Fruit fly (Drosophila melanogaster): ENCODE measurements around the gene Smn.

Gene Smn

dm6 chr3L:16582678-16583315 is 1.4 kb upstream of the Smn start, which contains the start of gene Rpn12 (continued):
- TF ChIP-seq bab2 (GFP tag; optimal IDR thresholded peaks at IDR 0.05) (peak; percentile 17), CG15073 (GFP tag; optimal IDR thresholded peaks at IDR 0.05) (no peak), z (GFP tag; IDR thresholded peaks at IDR 0.05) (no peak), CG10267 (tag; optimal IDR thresholded peaks at IDR 0.05) (peak; percentile 50), HLH4C (GFP tag; IDR thresholded peaks at IDR 0.05; ENCODE audit: partially characterized antibody) (peak; percentile 89), CG32532 (GFP tag; IDR thresholded peaks at IDR 0.05) (peak; percentile 26; the same call in 1 of the 2 replicates), tup (GFP tag; optimal IDR thresholded peaks at IDR 0.05) (no peak), ato (GFP tag; IDR thresholded peaks at IDR 0.05; ENCODE audit: partially characterized antibody) (peak; percentile 72), CG9437 (GFP tag; optimal IDR thresholded peaks at IDR 0.05) (no peak), Xbp1 (GFP tag; optimal IDR thresholded peaks at IDR 0.05) (peak; percentile 35), H2.0 (GFP tag; IDR thresholded peaks at IDR 0.05) (no peak), bowl (GFP tag; IDR thresholded peaks at IDR 0.05) (no peak), CG32767 (GFP tag; IDR thresholded peaks at IDR 0.05) (no peak), CG31365 (tag; optimal IDR thresholded peaks at IDR 0.05) (no peak), CG7987 (GFP tag; optimal IDR thresholded peaks at IDR 0.05) (no peak), esg (GFP tag; conservative IDR thresholded peaks at IDR 0.05) (no peak), tgo (GFP tag; IDR thresholded peaks at IDR 0.05) (no peak), Mes4 (GFP tag; optimal IDR thresholded peaks at IDR 0.05) (peak; percentile 7), CG10209 (GFP tag; optimal IDR thresholded peaks at IDR 0.05) (no peak), CG10654 (GFP tag; optimal IDR thresholded peaks at IDR 0.05) (no peak), gfzf (GFP tag; optimal IDR thresholded peaks at IDR 0.05) (peak; percentile 8), CG4617 (GFP tag; optimal IDR thresholded peaks at IDR 0.05; ENCODE audit: borderline replicate concordance) (peak; percentile 53), tio (GFP tag; optimal IDR thresholded peaks at IDR 0.05) (no peak), Gsc (GFP tag; IDR thresholded peaks at IDR 0.05) (no peak), eve (GFP tag; optimal IDR thresholded peaks at IDR 0.05) (no peak), CG17328 (GFP tag; IDR thresholded peaks at IDR 0.05) (no peak), CG12299 (tag; optimal IDR thresholded peaks at IDR 0.05) (no peak), Doc3 (GFP tag; IDR thresholded peaks at IDR 0.05; ENCODE audit: partially characterized antibody) (peak; percentile 80), Nf-YB (GFP tag; optimal IDR thresholded peaks at IDR 0.05) (no peak), Ravus (GFP tag; IDR thresholded peaks at IDR 0.05) (no peak), pzg (GFP tag; optimal IDR thresholded peaks at IDR 0.05) (peak; percentile 58), crp (GFP tag; optimal IDR thresholded peaks at IDR 0.05) (peak in 1 of 2 experiments; percentile 4), CG4282 (GFP tag; optimal IDR thresholded peaks at IDR 0.05) (no peak), Deaf1 (tag; optimal IDR thresholded peaks at IDR 0.05) (no peak), CG17829 (tag; optimal IDR thresholded peaks at IDR 0.05) (peak; percentile 42), CG16813 (GFP tag; IDR thresholded peaks at IDR 0.05; ENCODE audit: partially characterized antibody) (peak; percentile 83), pb (GFP tag; optimal IDR thresholded peaks at IDR 0.05) (no peak), CG7745 (tag; optimal IDR thresholded peaks at IDR 0.05) (no peak), Mad (GFP tag; optimal IDR thresholded peaks at IDR 0.05) (no peak), fu2 (GFP tag; optimal IDR thresholded peaks at IDR 0.05) (peak; percentile 24), sug (tag; optimal IDR thresholded peaks at IDR 0.05) (peak; percentile 38), CG17186 (GFP tag; optimal IDR thresholded peaks at IDR 0.05) (no peak), pum (GFP tag; optimal IDR thresholded peaks at IDR 0.05) (peak; percentile 10), Dll (GFP tag; IDR thresholded peaks at IDR 0.05; ENCODE audit: partially characterized antibody) (peak; percentile 88), CG10979 (tag; optimal IDR thresholded peaks at IDR 0.05) (peak; percentile 11), row (GFP tag; IDR thresholded peaks at IDR 0.05) (peak; percentile 68), sna (GFP tag; IDR thresholded peaks at IDR 0.05; ENCODE audit: partially characterized antibody) (peak; percentile 86), Fer1 (GFP tag; optimal IDR thresholded peaks at IDR 0.05) (peak; percentile 56), fd96Cb (tag; optimal IDR thresholded peaks at IDR 0.05) (no peak), otp (GFP tag; IDR thresholded peaks at IDR 0.05) (no peak)

Measured in whole organism, embryonic.